Fruit fly (Drosophila melanogaster) S2 (cell line): Measurements from ENCODE around the gene Bicra.

Experiments
- CG8478 ChIP-seq: fragments of >200 bp; optimal IDR thresholded peaks from 2 replicates; lab custom pipeline; 2018
- CTCF ChIP-seq, 2 experiments: fragments of >200 bp; optimal IDR thresholded peaks; 2 replicates each; lab custom pipeline; 2018

dm6 chr3R:29075631-29076398, 13.0 kb downstream of the Bicra start:
- no peak for TF ChIP-seq CG8478
- TF ChIP-seq CTCF (optimal IDR thresholded peaks at IDR 0.05; lab: Kevin White, UChicago): no peak
